Worm (Caenorhabditis elegans): ENCODE results near the gene athp-2.
A peak's percentile ranks its signal among the peaks of the same experiment; 100 is the strongest.

The athp-2 gene

DNA sequence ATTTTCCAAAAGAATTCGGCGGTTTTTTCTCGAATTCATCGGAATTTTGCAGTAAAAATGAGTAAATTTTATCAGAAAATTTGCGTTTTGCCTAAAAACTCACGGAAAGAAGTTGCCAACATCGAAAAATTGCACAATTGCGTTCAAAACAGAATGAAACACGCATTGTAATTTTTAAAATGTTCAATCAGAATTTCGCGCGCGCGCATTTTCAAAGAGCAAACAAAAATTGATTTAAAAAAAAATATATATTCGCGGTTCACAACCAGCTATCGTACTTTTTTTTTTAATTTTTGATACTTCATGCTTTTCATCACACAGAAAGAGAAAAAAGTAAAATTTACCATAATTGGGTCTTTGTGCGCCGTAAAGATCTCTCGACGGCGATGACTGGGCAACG is 34.9 kb downstream of the athp-2 start (continued):
- TF ChIP-seq F49E8.2 (tag; optimal IDR thresholded peaks at IDR 0.05; ENCODE audit: insufficient read depth) (no peak), ccch-3 (GFP tag; optimal IDR thresholded peaks at IDR 0.05) (no peak), madf-3 (GFP tag; IDR thresholded peaks at IDR 0.05) (no peak), nhr-80 (tag; optimal IDR thresholded peaks at IDR 0.05) (no peak), efl-1 (GFP tag; optimal IDR thresholded peaks at IDR 0.05) (peak; percentile 72)

DNA sequence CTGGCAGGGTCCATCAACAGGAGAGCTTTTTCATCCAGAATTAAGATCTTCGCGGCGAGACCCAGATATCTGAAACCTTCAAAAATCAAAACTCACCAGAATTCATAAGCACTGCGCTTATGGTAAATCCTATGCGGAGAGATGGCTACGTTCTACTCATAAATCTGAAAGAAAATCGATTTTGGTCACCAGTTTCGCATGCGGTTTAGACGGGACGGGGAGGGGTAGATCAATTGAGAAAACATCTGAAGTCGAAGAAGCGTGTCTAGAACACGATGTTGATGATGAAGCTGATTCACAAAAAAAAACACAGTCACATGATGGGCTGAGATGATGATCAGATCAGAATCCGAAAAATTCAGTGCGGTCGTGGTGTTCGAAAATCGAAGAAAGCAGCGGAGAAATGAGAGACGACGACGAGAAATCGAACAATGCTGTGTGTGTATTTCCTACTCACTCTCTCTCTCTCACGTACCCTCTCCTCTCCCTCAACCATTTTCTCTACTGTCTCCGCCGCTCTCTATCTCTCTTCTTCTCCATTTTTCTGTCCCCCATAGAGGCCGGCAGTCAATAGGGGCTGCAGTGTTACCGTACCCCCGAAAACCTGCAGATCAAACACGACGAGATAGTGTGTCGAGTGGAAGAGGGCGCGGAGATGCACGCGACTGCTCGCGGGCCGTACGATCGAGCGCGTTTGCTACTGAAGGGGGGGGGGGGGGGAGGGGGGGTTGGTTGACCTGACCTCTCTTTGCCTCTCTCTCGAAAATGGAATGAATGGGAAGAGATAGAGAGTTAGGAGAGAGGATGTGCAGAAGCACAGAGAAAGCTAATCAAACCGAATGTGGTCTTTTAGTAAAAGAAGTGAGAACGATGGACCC is 36.6 kb downstream of the athp-2 start, which contains the start of gene ntl-2:
TSS of gene ntl-2 (minus strand) at position 171 of the 878 bp plus-strand sequence.
- TF ChIP-seq F23B12.7 (tag; optimal IDR thresholded peaks at IDR 0.05; ENCODE audit: insufficient read depth) (peak; percentile 65), lin-54 (GFP tag; optimal IDR thresholded peaks at IDR 0.05) (peak; percentile 88), dpff-1 (tag; optimal IDR thresholded peaks at IDR 0.05) (no peak), C17E4.6 (GFP tag; IDR thresholded peaks at IDR 0.05) (peak; percentile 66; the same call in 1 of the 2 replicates), zim-3 (tag; optimal IDR thresholded peaks at IDR 0.05) (peak; percentile 65), bed-1 (GFP tag; IDR thresholded peaks at IDR 0.05) (no peak), ccch-3 (GFP tag; optimal IDR thresholded peaks at IDR 0.05) (no peak), C06A6.2 (GFP tag; conservative IDR thresholded peaks at IDR 0.05) (peak; percentile 81), F52B5.7 (tag; optimal IDR thresholded peaks at IDR 0.05) (peak; percentile 91), F37B4.10 (GFP tag; IDR thresholded peaks at IDR 0.05) (no peak), ama-1 (optimal IDR thresholded peaks at IDR 0.05) (no peak), ama-1 (GFP tag; optimal IDR thresholded peaks at IDR 0.05) (no peak), mel-28 (tag; optimal IDR thresholded peaks at IDR 0.05; ENCODE audit: borderline replicate concordance) (peak; percentile 59), B0035.1 (tag; optimal IDR thresholded peaks at IDR 0.05) (no peak), attf-3 (GFP tag; conservative IDR thresholded peaks at IDR 0.05) (no peak), B0336.3 (GFP tag; IDR thresholded peaks at IDR 0.05) (peak; percentile 99), dpl-1 (GFP tag; optimal IDR thresholded peaks at IDR 0.05) (peak; percentile 18), attf-6 (GFP tag; IDR thresholded peaks at IDR 0.05) (no peak), xnd-1 (tag; optimal IDR thresholded peaks at IDR 0.05) (no peak), F33H1.4 (GFP tag; IDR thresholded peaks at IDR 0.05) (peak; percentile 46), F22D6.2 (tag; optimal IDR thresholded peaks at IDR 0.05) (peak; percentile 43), nhr-120 (GFP tag; IDR thresholded peaks at IDR 0.05) (no peak), lin-35 (GFP tag; optimal IDR thresholded peaks at IDR 0.05) (peak in 1 of 3 experiments; percentile 80), pbrm-1 (GFP tag; IDR thresholded peaks at IDR 0.05) (peak; percentile 91), atf-7 (tag; optimal IDR thresholded peaks at IDR 0.05) (peak; percentile 94), Y53F4B.3 (GFP tag; IDR thresholded peaks at IDR 0.05) (0 out of 2 replicates have a peak, but pooled peaks have one; percentile 5), lin-40 (tag; optimal IDR thresholded peaks at IDR 0.05) (peak; percentile 88), egl-18 (GFP tag; IDR thresholded peaks at IDR 0.05) (peak; percentile 82; the same call in 1 of the 2 replicates), mxl-1 (tag; optimal IDR thresholded peaks at IDR 0.05) (no peak), gei-17 (GFP tag; optimal IDR thresholded peaks at IDR 0.05) (peak; percentile 80), snpc-3.4 (tag; optimal IDR thresholded peaks at IDR 0.05) (peak; percentile 16), pha-4 (tag; optimal IDR thresholded peaks at IDR 0.05) (peak; percentile 15), rcor-1 (GFP tag; IDR thresholded peaks at IDR 0.05) (peak; percentile 88), ztf-28 (GFP tag; IDR thresholded peaks at IDR 0.05) (no peak), nfya-1 (tag; optimal IDR thresholded peaks at IDR 0.05; ENCODE audit: borderline replicate concordance, insufficient read depth) (no peak), F39B2.1 (GFP tag; IDR thresholded peaks at IDR 0.05) (no peak), lsl-1 (GFP tag; optimal IDR thresholded peaks at IDR 0.05) (peak; percentile 59), ceh-79 (tag; optimal IDR thresholded peaks at IDR 0.05) (peak; percentile 41), sea-2 (GFP tag; IDR thresholded peaks at IDR 0.05) (no peak), aptf-3 (GFP tag; IDR thresholded peaks at IDR 0.05) (no peak), lsy-27 (tag; optimal IDR thresholded peaks at IDR 0.05; ENCODE audit: borderline replicate concordance, insufficient read depth) (no peak), ceh-91 (GFP tag; IDR thresholded peaks at IDR 0.05) (0 out of 2 replicates have a peak, but pooled peaks have one; percentile 13)

Measured in whole organism, young adult.